Worm (Caenorhabditis elegans) whole organism, mixed stage, embryonic: Measurements from ENCODE around the gene Y47D3B.4.

Experiments used
- elt-1 ChIP-seq: sonication (generic microtip); optimal IDR thresholded peaks from 2 replicates; lab custom pipeline; 2017; ENCODE audit warnings: missing genetic modification characterization, mild to moderate bottlenecking, missing compliant biosample characterization, antibody characterized with exemption, moderate library complexity, borderline replicate concordance; ENCODE audit not compliant: insufficient read depth
- mep-1 ChIP-seq: fragments of 150-350 bp; optimal IDR thresholded peaks from 2 replicates; lab custom pipeline; 2017; ENCODE audit warnings: missing biosample characterization, missing genetic modification reagents, missing genetic modification characterization, inconsistent platforms
- nhr-12 ChIP-seq: fragments of 150-350 bp; optimal IDR thresholded peaks from 2 replicates; lab custom pipeline; 2014; ENCODE audit warnings: missing biosample characterization, missing genetic modification characterization
- nhr-76 ChIP-seq: sonication (generic microtip); optimal IDR thresholded peaks from 2 replicates; lab custom pipeline; 2017; ENCODE audit warnings: missing biosample characterization, missing genetic modification characterization
- sem-2 ChIP-seq: fragments of 200-800 bp; sonication (Bioruptor generic); optimal IDR thresholded peaks from 2 replicates; lab custom pipeline; 2018; ENCODE audit warnings: mild to moderate bottlenecking, missing genetic modification characterization, missing compliant biosample characterization
- snpc-4 ChIP-seq: fragments of 150-350 bp; optimal IDR thresholded peaks from 2 replicates; lab custom pipeline; 2014; ENCODE audit warnings: missing biosample characterization, missing genetic modification characterization

- TF ChIP-seq elt-1 (tag; lab: Kevin White, UChicago) (no peak), sem-2 (no peak), nhr-76 (tag; lab: Kevin White, UChicago) (no peak), nhr-12 (tag; lab: Kevin White, UChicago) (no peak), mep-1 (tag; lab: Kevin White, UChicago) (no peak), snpc-4 (tag; lab: Kevin White, UChicago) (no peak)
Observed at ce11 chrIII:11361394-11361793, 43.8 kb upstream of the Y47D3B.4 start.
